Fruit fly (Drosophila melanogaster) whole organism, prepupa: ENCODE data around the gene CG31229.

Experiments used
- CG11762 ChIP-seq: fragments of 200-800 bp; sonication (Bioruptor generic); optimal IDR thresholded peaks from 3 replicates; lab custom pipeline; 2016; ENCODE audit warnings: missing biosample characterization, missing genetic modification characterization; ENCODE audit not compliant: insufficient read depth
- CG34406 ChIP-seq: fragments of 200-800 bp; sonication (Bioruptor generic); optimal IDR thresholded peaks from 3 replicates; lab custom pipeline; 2016; ENCODE audit warnings: missing biosample characterization, missing genetic modification characterization
- CG4318 ChIP-seq: fragments of 200-800 bp; sonication (Bioruptor generic); optimal IDR thresholded peaks from 3 replicates; lab custom pipeline; 2017; ENCODE audit warnings: missing biosample characterization, mild to moderate bottlenecking, missing genetic modification characterization
- CG6163 ChIP-seq: fragments of 200-800 bp; sonication (Bioruptor generic); IDR thresholded peaks from 3 replicates; pipeline ENCODE4 v1.3.6; 2022; ENCODE audit warnings: missing biosample characterization, missing genetic modification characterization
- CG6792 ChIP-seq: fragments of 200-800 bp; sonication (Bioruptor generic); optimal IDR thresholded peaks from 3 replicates; lab custom pipeline; 2016; ENCODE audit warnings: missing biosample characterization, missing genetic modification characterization
- CG9139 ChIP-seq: fragments of 200-800 bp; sonication (Bioruptor generic); optimal IDR thresholded peaks from 3 replicates; lab custom pipeline; 2017; ENCODE audit warnings: missing biosample characterization, mild to moderate bottlenecking, missing genetic modification characterization
- Hr39 ChIP-seq: fragments of 200-800 bp; sonication (Bioruptor generic); optimal IDR thresholded peaks from 2 replicates; lab custom pipeline; 2016; ENCODE audit warnings: missing biosample characterization, missing genetic modification characterization
- Sox102F ChIP-seq: fragments of 200-800 bp; sonication (Bioruptor generic); optimal IDR thresholded peaks from 2 replicates; lab custom pipeline; 2016; ENCODE audit warnings: missing biosample characterization, mild to moderate bottlenecking, missing genetic modification characterization
- Sox14 ChIP-seq: fragments of 200-800 bp; sonication (Bioruptor generic); optimal IDR thresholded peaks from 3 replicates; lab custom pipeline; 2016; ENCODE audit warnings: missing biosample characterization, missing genetic modification characterization
- achi ChIP-seq: fragments of 200-800 bp; sonication (Bioruptor generic); optimal IDR thresholded peaks from 3 replicates; lab custom pipeline; 2016; ENCODE audit warnings: missing biosample characterization, missing genetic modification characterization
- acj6 ChIP-seq: fragments of 200-800 bp; sonication (Bioruptor generic); optimal IDR thresholded peaks from 3 replicates; lab custom pipeline; 2016; ENCODE audit warnings: missing biosample characterization, missing genetic modification characterization
- net ChIP-seq: fragments of 200-800 bp; sonication (Bioruptor generic); optimal IDR thresholded peaks from 3 replicates; lab custom pipeline; 2016; ENCODE audit warnings: missing biosample characterization, missing genetic modification characterization
- ss ChIP-seq, 2 experiments: fragments of 200-800 bp; sonication (Bioruptor generic); optimal IDR thresholded peaks; 2 replicates in 1 of 2; 3 replicates in 1 of 2; lab custom pipeline; 2017 to 2018; ENCODE audit warnings: mild to moderate bottlenecking in 2 of 2, missing biosample characterization in 2 of 2, missing genetic modification characterization in 2 of 2, moderate library complexity in 1 of 2
- vri ChIP-seq: fragments of 200-800 bp; sonication (Bioruptor generic); optimal IDR thresholded peaks from 3 replicates; lab custom pipeline; 2016; ENCODE audit warnings: missing biosample characterization, mild to moderate bottlenecking, missing genetic modification characterization

DNA sequence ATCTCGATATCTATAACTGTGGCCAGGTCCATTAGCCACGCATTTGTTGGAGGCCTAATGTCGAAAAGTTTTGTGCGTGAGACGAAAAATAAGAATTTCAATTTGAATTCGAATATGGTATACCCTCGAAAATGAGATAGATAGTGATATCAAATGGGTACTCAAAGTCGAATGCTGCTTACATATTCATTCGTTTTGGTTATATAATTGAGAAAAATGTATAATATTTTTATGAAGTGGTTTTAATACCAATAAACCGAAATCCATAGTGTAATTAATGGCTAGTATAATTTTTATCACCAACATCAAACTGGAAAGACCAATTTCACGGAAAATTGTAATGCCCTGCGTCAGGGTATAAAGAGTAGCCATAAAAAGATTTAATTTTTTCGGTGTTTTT lies 34.6 kb upstream of the CG31229 start:
- no peak for TF ChIP-seq vri (GFP tag; lab: Kevin White, UChicago)
- TF ChIP-seq ss (GFP tag; optimal IDR thresholded peaks at IDR 0.05; lab: Kevin White, UChicago), result no peak
- TF ChIP-seq net (GFP tag; lab: Kevin White, UChicago), result peak; percentile 24
- no peak for TF ChIP-seq CG6792
- TF ChIP-seq achi, result no peak
- no peak for TF ChIP-seq Sox14 (GFP tag; lab: Kevin White, UChicago)
- TF ChIP-seq CG6163 (GFP tag; lab: Robert Waterston, UW), result no peak
- TF ChIP-seq acj6, result no peak
- peak; percentile 8 for TF ChIP-seq Sox102F
- no peak for TF ChIP-seq CG34406 (GFP tag; lab: Kevin White, UChicago)
- no peak for TF ChIP-seq CG11762 (GFP tag; lab: Kevin White, UChicago)
- TF ChIP-seq Hr39 (GFP tag; lab: Kevin White, UChicago), result no peak
- no peak for TF ChIP-seq CG9139 (GFP tag; lab: Kevin White, UChicago)
- peak; percentile 18 for TF ChIP-seq CG4318 (GFP tag; lab: Kevin White, UChicago)
